Fruit fly (Drosophila melanogaster) whole organism, pupa: ENCODE data around the gene Sgs5.

ENCODE experiments used
- CG10348 ChIP-seq: fragments of 200-800 bp; sonication (Bioruptor generic); IDR thresholded peaks from 2 replicates; pipeline ENCODE4 v1.3.6; 2022; ENCODE audit warnings: missing biosample characterization, missing genetic modification characterization
- CG12605 ChIP-seq: fragments of 200-800 bp; sonication (Bioruptor generic); IDR thresholded peaks from 2 replicates; pipeline ENCODE4 v1.3.6; 2022; ENCODE audit warnings: missing biosample characterization, missing genetic modification characterization
- CG13204 ChIP-seq: fragments of 200-800 bp; sonication (Bioruptor generic); optimal IDR thresholded peaks from 2 replicates; lab custom pipeline; 2018; ENCODE audit warnings: missing biosample characterization, mild to moderate bottlenecking, missing genetic modification characterization, moderate library complexity
- CG14655 ChIP-seq: fragments of 200-800 bp; sonication (Bioruptor generic); optimal IDR thresholded peaks from 3 replicates; lab custom pipeline; 2017; ENCODE audit warnings: mild to moderate bottlenecking, missing biosample characterization, missing genetic modification reagents, missing genetic modification characterization
- CG15710 ChIP-seq: fragments of 200-800 bp; sonication (Bioruptor generic); optimal IDR thresholded peaks from 2 replicates; lab custom pipeline; 2018; ENCODE audit warnings: missing biosample characterization, mild to moderate bottlenecking, missing genetic modification characterization, moderate library complexity
- CG17806 ChIP-seq: fragments of 200-800 bp; sonication (Bioruptor generic); optimal IDR thresholded peaks from 2 replicates; lab custom pipeline; 2018; ENCODE audit warnings: missing biosample characterization, mild to moderate bottlenecking, missing genetic modification characterization, moderate library complexity
- CG32121 ChIP-seq: fragments of 200-800 bp; sonication (Bioruptor generic); IDR thresholded peaks from 2 replicates; pipeline ENCODE4 v1.3.6; 2022; ENCODE audit warnings: missing biosample characterization, missing genetic modification characterization
- CG34367 ChIP-seq: fragments of 200-800 bp; sonication (Bioruptor generic); optimal IDR thresholded peaks from 2 replicates; lab custom pipeline; 2018; ENCODE audit warnings: missing biosample characterization, mild to moderate bottlenecking, missing genetic modification characterization
- CG4496 ChIP-seq: fragments of 200-800 bp; sonication (Bioruptor generic); IDR thresholded peaks from 3 replicates; pipeline ENCODE4 v1.3.6; 2022; ENCODE audit warnings: missing biosample characterization, missing genetic modification characterization
- CG8159 ChIP-seq: fragments of 200-800 bp; sonication (Bioruptor generic); optimal IDR thresholded peaks from 3 replicates; lab custom pipeline; 2018; ENCODE audit warnings: missing biosample characterization, mild to moderate bottlenecking, missing genetic modification characterization, moderate library complexity
- CG8301 ChIP-seq: fragments of 200-800 bp; sonication (Bioruptor generic); optimal IDR thresholded peaks from 2 replicates; lab custom pipeline; 2018; ENCODE audit warnings: missing biosample characterization, mild to moderate bottlenecking, missing genetic modification characterization
- CG9948 ChIP-seq: fragments of 200-800 bp; sonication (Bioruptor generic); optimal IDR thresholded peaks from 2 replicates; lab custom pipeline; 2018; ENCODE audit warnings: missing biosample characterization, mild to moderate bottlenecking, missing genetic modification characterization, moderate library complexity
- D1 ChIP-seq: fragments of 200-800 bp; sonication (Bioruptor generic); optimal IDR thresholded peaks from 2 replicates; lab custom pipeline; 2018; ENCODE audit warnings: missing biosample characterization, mild to moderate bottlenecking, missing genetic modification characterization, moderate library complexity
- EcR ChIP-seq: fragments of 200-800 bp; sonication (Bioruptor generic); optimal IDR thresholded peaks from 3 replicates; lab custom pipeline; 2019; ENCODE audit warnings: missing biosample characterization, missing genetic modification characterization, mild to moderate bottlenecking, moderate library complexity, missing genetic modification reagents
- Ets98B ChIP-seq: fragments of 200-800 bp; sonication (Bioruptor generic); IDR thresholded peaks from 2 replicates; pipeline ENCODE4 v1.3.6; 2022; ENCODE audit warnings: missing biosample characterization, missing genetic modification characterization
- Pif1A ChIP-seq: fragments of 200-800 bp; sonication (Bioruptor generic); optimal IDR thresholded peaks from 3 replicates; lab custom pipeline; 2016; ENCODE audit warnings: missing biosample characterization, missing genetic modification characterization
- Pif1B ChIP-seq: fragments of 200-800 bp; sonication (Bioruptor generic); optimal IDR thresholded peaks from 3 replicates; lab custom pipeline; 2016; ENCODE audit warnings: missing biosample characterization, missing genetic modification characterization
- Snoo ChIP-seq: fragments of 200-800 bp; sonication (Bioruptor generic); optimal IDR thresholded peaks from 3 replicates; lab custom pipeline; 2017; ENCODE audit warnings: missing biosample characterization, mild to moderate bottlenecking, missing genetic modification characterization, inconsistent platforms
- fd96Ca ChIP-seq: fragments of 200-800 bp; sonication (Bioruptor generic); IDR thresholded peaks from 3 replicates; pipeline ENCODE4 v1.3.6; 2022; ENCODE audit warnings: missing biosample characterization, missing genetic modification characterization
- gl ChIP-seq: fragments of 200-800 bp; sonication (Bioruptor generic); optimal IDR thresholded peaks from 2 replicates; lab custom pipeline; 2018; ENCODE audit warnings: missing biosample characterization, mild to moderate bottlenecking, missing genetic modification characterization
- rn ChIP-seq: fragments of 200-800 bp; sonication (Bioruptor generic); IDR thresholded peaks from 2 replicates; pipeline ENCODE4 v1.3.6; 2022; ENCODE audit warnings: missing biosample characterization, missing genetic modification characterization

The Sgs5 gene

DNA sequence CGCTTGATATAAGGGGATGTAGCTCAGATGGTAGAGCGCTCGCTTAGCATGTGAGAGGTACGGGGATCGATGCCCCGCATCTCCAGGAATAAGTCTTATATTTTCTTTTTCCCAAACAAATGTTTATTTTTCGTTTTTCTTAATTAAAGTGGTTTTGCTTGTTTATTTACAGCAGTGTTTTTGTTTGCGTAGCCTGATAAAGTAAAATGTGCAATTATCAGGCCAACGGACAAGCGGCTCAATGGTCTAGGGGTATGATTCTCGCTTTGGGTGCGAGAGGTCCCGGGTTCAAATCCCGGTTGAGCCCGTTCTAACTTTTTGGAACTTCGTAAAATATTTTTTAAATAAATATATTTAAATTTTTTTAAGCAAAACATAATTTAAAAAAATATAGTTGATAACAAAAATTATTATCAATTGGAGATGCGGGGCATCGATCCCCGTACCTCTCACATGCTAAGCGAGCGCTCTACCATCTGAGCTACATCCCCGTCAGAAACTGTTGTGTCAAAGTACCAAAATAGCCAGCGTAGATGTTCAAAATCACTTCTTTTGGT, 24.6 kb downstream of the Sgs5 start:
- TF ChIP-seq gl (tag; lab: Kevin White, UChicago): peak; percentile 87
- TF ChIP-seq rn (GFP tag; lab: Robert Waterston, UW): peak; percentile 58; the same call in 1 of the 2 replicates
- TF ChIP-seq CG8301: peak; percentile 66
- TF ChIP-seq CG4496: peak; percentile 83
- TF ChIP-seq CG10348 (GFP tag; lab: Robert Waterston, UW): no peak
- TF ChIP-seq D1 (tag; lab: Kevin White, UChicago): peak; percentile 45
- peak; percentile 79 for TF ChIP-seq Ets98B (GFP tag; lab: Robert Waterston, UW)
- TF ChIP-seq CG13204: peak; percentile 39
- peak; percentile 47 for TF ChIP-seq Snoo (tag; lab: Kevin White, UChicago)
- TF ChIP-seq EcR (GFP tag; lab: Kevin White, UChicago): peak; percentile 46
- TF ChIP-seq CG17806 (tag; lab: Kevin White, UChicago): peak; percentile 55
- TF ChIP-seq fd96Ca (GFP tag; lab: Robert Waterston, UW): peak; percentile 64
- TF ChIP-seq CG15710 (tag; lab: Kevin White, UChicago): peak; percentile 55
- TF ChIP-seq CG9948 (tag; lab: Kevin White, UChicago): peak; percentile 36
- peak; percentile 98 for TF ChIP-seq CG12605 (GFP tag; lab: Robert Waterston, UW)
- TF ChIP-seq Pif1B (GFP tag; lab: Kevin White, UChicago): peak; percentile 82
- TF ChIP-seq CG32121 (GFP tag; lab: Robert Waterston, UW): peak; percentile 55
- peak; percentile 62 for TF ChIP-seq CG14655
- peak; percentile 61 for TF ChIP-seq Pif1A (GFP tag; lab: Kevin White, UChicago)
- peak; percentile 30 for TF ChIP-seq CG34367 (tag; lab: Kevin White, UChicago)
- peak; percentile 68 for TF ChIP-seq CG8159 (tag; lab: Kevin White, UChicago)

dm6 chr3R:17622062-17622766, 27.1 kb downstream of the Sgs5 start, which contains the start of gene CG14323:
TSS of gene CG14323 (minus strand) at chr3R:17622112.
- TF ChIP-seq Ets98B (GFP tag; lab: Robert Waterston, UW) (no peak), Pif1B (GFP tag; lab: Kevin White, UChicago) (no peak), D1 (tag; lab: Kevin White, UChicago) (no peak), CG4496 (no peak), gl (tag; lab: Kevin White, UChicago) (no peak), rn (GFP tag; lab: Robert Waterston, UW) (no peak), CG13204 (no peak), CG17806 (tag; lab: Kevin White, UChicago) (no peak), CG9948 (tag; lab: Kevin White, UChicago) (no peak), CG8159 (tag; lab: Kevin White, UChicago) (no peak), CG32121 (GFP tag; lab: Robert Waterston, UW) (no peak), CG8301 (no peak)
- TF ChIP-seq, all 21 proteins: peak for 0

DNA sequence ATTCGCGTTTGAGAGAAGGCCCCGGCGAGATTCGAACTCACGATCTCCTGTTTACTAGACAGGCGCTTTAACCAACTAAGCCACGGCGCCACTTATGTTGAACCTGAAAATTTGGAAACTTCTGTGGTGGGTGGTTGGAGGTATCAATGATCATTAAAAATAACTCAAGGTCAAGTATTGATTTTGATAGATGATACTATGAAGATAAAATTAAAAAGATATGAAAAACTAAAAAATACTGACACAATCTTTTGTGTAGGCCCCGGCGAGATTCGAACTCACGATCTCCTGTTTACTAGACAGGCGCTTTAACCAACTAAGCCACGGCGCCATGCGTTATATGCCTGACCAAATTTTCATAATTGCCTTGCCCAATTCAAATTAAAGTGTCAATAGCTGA, 29.4 kb downstream of the Sgs5 start:
- TF ChIP-seq D1 (tag; lab: Kevin White, UChicago) (no peak), CG13204 (no peak), CG34367 (tag; lab: Kevin White, UChicago) (no peak), CG8301 (no peak), CG15710 (tag; lab: Kevin White, UChicago) (no peak), CG9948 (tag; lab: Kevin White, UChicago) (no peak), Pif1A (GFP tag; lab: Kevin White, UChicago) (no peak), fd96Ca (GFP tag; lab: Robert Waterston, UW) (no peak), CG8159 (tag; lab: Kevin White, UChicago) (no peak), CG12605 (GFP tag; lab: Robert Waterston, UW) (no peak), CG14655 (no peak), Ets98B (GFP tag; lab: Robert Waterston, UW) (no peak), CG17806 (tag; lab: Kevin White, UChicago) (no peak), rn (GFP tag; lab: Robert Waterston, UW) (no peak), CG4496 (no peak), CG32121 (GFP tag; lab: Robert Waterston, UW) (no peak), Pif1B (GFP tag; lab: Kevin White, UChicago) (no peak), CG10348 (GFP tag; lab: Robert Waterston, UW) (no peak)

- TF ChIP-seq CG14655 (no peak), CG17806 (tag; lab: Kevin White, UChicago) (no peak), CG4496 (no peak), CG8159 (tag; lab: Kevin White, UChicago) (no peak), D1 (tag; lab: Kevin White, UChicago) (no peak), rn (GFP tag; lab: Robert Waterston, UW) (no peak), Snoo (tag; lab: Kevin White, UChicago) (no peak), CG32121 (GFP tag; lab: Robert Waterston, UW) (no peak)
- TF ChIP-seq, all 21 proteins: peak for 0
Observed at dm6 chr3R:17624968-17625367, 29.8 kb downstream of the Sgs5 start, which contains the start of gene AttD. TSS of gene AttD (plus strand) at chr3R:17625268.

dm6 chr3R:17626827-17627226, 31.7 kb downstream of the Sgs5 start, which contains the start of gene CG14325:
TSS of gene CG14325 (plus strand) at chr3R:17627127.
- TF ChIP-seq CG4496: no peak
- no peak for TF ChIP-seq CG34367 (tag; lab: Kevin White, UChicago)
- TF ChIP-seq CG10348 (GFP tag; lab: Robert Waterston, UW): no peak
- TF ChIP-seq gl (tag; lab: Kevin White, UChicago): no peak
- no peak for TF ChIP-seq Snoo (tag; lab: Kevin White, UChicago)
- TF ChIP-seq CG13204: no peak
- no peak for TF ChIP-seq D1 (tag; lab: Kevin White, UChicago)
- TF ChIP-seq CG12605 (GFP tag; lab: Robert Waterston, UW): no peak
- TF ChIP-seq CG14655: no peak
- TF ChIP-seq CG17806 (tag; lab: Kevin White, UChicago): no peak
- no peak for TF ChIP-seq fd96Ca (GFP tag; lab: Robert Waterston, UW)
- TF ChIP-seq CG15710 (tag; lab: Kevin White, UChicago): no peak
- no peak for TF ChIP-seq Pif1B (GFP tag; lab: Kevin White, UChicago)
- no peak for TF ChIP-seq CG8301
- TF ChIP-seq CG8159 (tag; lab: Kevin White, UChicago): no peak
- TF ChIP-seq Pif1A (GFP tag; lab: Kevin White, UChicago): no peak
- no peak for TF ChIP-seq EcR (GFP tag; lab: Kevin White, UChicago)
- no peak for TF ChIP-seq CG9948 (tag; lab: Kevin White, UChicago)
- TF ChIP-seq rn (GFP tag; lab: Robert Waterston, UW): no peak
